Worm (Caenorhabditis elegans): Measurements from ENCODE around the gene blos-4.

DNA sequence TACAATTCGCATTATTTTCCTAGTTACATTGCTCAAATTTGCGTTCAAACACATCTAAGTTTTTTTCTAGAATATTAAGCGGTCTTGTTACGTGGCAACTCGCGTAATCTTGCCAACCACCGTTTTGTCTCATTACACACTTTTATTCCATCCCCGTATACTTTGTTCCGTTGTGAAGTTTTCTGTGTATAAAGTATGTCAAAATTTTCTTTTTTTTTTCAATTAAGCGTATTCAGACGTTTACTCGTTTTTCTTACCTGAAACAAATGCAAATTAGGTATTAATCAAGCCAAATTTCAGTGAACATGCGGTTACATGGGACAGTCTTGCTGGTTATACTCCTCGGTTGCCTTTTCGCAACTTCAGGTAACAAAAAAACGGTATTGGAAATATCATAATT lies 2.0 kb downstream of the blos-4 start, which contains the start of gene T24H7.2:
- TF ChIP-seq him-1 (tag; optimal IDR thresholded peaks at IDR 0.05) (no peak), W03F9.2 (tag; optimal IDR thresholded peaks at IDR 0.05) (no peak), dao-5 (tag; optimal IDR thresholded peaks at IDR 0.05) (no peak)
